Worm (Caenorhabditis elegans) whole organism, L2 larva: ENCODE data around the gene Y82E9BR.20.
A peak's percentile ranks its signal among the peaks of the same experiment; 100 is the strongest.

Source experiments
- C34F6.9 ChIP-seq: fragments of 150-350 bp; optimal IDR thresholded peaks from 2 replicates; lab custom pipeline; 2014; ENCODE audit warnings: missing biosample characterization, missing genetic modification characterization
- F13H6.1 ChIP-seq: sonication (generic microtip); optimal IDR thresholded peaks from 2 replicates; lab custom pipeline; 2016; ENCODE audit warnings: missing genetic modification characterization, missing compliant biosample characterization
- R02D3.7 ChIP-seq: fragments of 150-350 bp; optimal IDR thresholded peaks from 2 replicates; lab custom pipeline; 2014; ENCODE audit warnings: missing biosample characterization, missing genetic modification characterization
- Y55F3AM.14 ChIP-seq: fragments of 200-800 bp; sonication (Bioruptor generic); optimal IDR thresholded peaks from 2 replicates; lab custom pipeline; 2018; ENCODE audit warnings: mild to moderate bottlenecking, missing genetic modification characterization, missing compliant biosample characterization
- ZK546.5 ChIP-seq: sonication (generic microtip); optimal IDR thresholded peaks from 2 replicates; lab custom pipeline; 2017; ENCODE audit warnings: missing biosample characterization, missing genetic modification characterization
- alr-1 ChIP-seq: fragments of 150-350 bp; optimal IDR thresholded peaks from 2 replicates; lab custom pipeline; 2014; ENCODE audit warnings: missing biosample characterization, missing genetic modification characterization
- aly-2 ChIP-seq: fragments of 150-350 bp; optimal IDR thresholded peaks from 2 replicates; lab custom pipeline; 2014; ENCODE audit warnings: missing biosample characterization, missing genetic modification characterization
- ama-1 ChIP-seq: fragments of 150-350 bp; optimal IDR thresholded peaks from 2 replicates; lab custom pipeline; 2018; ENCODE audit warnings: inconsistent platforms
- blmp-1 ChIP-seq: sonication (generic microtip); optimal IDR thresholded peaks from 2 replicates; lab custom pipeline; 2017; ENCODE audit warnings: missing genetic modification characterization, mild to moderate bottlenecking, missing compliant biosample characterization, antibody characterized with exemption, moderate library complexity; ENCODE audit not compliant: insufficient read depth
- ceh-16 ChIP-seq: fragments of 150-350 bp; optimal IDR thresholded peaks from 2 replicates; lab custom pipeline; 2014; ENCODE audit warnings: missing biosample characterization, missing genetic modification characterization
- ceh-82 ChIP-seq: fragments of 150-350 bp; optimal IDR thresholded peaks from 2 replicates; lab custom pipeline; 2014; ENCODE audit warnings: missing biosample characterization, missing genetic modification characterization
- crh-2 ChIP-seq: sonication (generic microtip); optimal IDR thresholded peaks from 2 replicates; lab custom pipeline; 2017; ENCODE audit warnings: missing biosample characterization, missing genetic modification characterization
- dmd-4 ChIP-seq: sonication (generic microtip); optimal IDR thresholded peaks from 2 replicates; lab custom pipeline; 2017; ENCODE audit warnings: missing biosample characterization, missing genetic modification characterization
- egl-27 ChIP-seq: sonication (generic microtip); optimal IDR thresholded peaks from 3 replicates; lab custom pipeline; 2017; ENCODE audit warnings: missing biosample characterization, missing genetic modification reagents, missing genetic modification characterization
- elt-1 ChIP-seq: fragments of 150-350 bp; optimal IDR thresholded peaks from 2 replicates; lab custom pipeline; 2014; ENCODE audit warnings: missing biosample characterization, missing genetic modification characterization
- elt-3 ChIP-seq: sonication (generic microtip); optimal IDR thresholded peaks from 2 replicates; lab custom pipeline; 2017; ENCODE audit warnings: missing biosample characterization, missing genetic modification characterization
- fos-1 ChIP-seq: fragments of 150-350 bp; optimal IDR thresholded peaks from 2 replicates; lab custom pipeline; 2014; ENCODE audit warnings: missing biosample characterization, missing genetic modification characterization
- gmeb-1 ChIP-seq: fragments of 150-350 bp; optimal IDR thresholded peaks from 2 replicates; lab custom pipeline; 2014; ENCODE audit warnings: missing biosample characterization, missing genetic modification characterization
- lin-11 ChIP-seq: fragments of 150-350 bp; sonication (generic microtip); optimal IDR thresholded peaks from 2 replicates; lab custom pipeline; 2014; ENCODE audit warnings: missing biosample characterization, missing genetic modification characterization, inconsistent platforms, mixed read lengths
- lin-13 ChIP-seq: fragments of 150-350 bp; optimal IDR thresholded peaks from 2 replicates; lab custom pipeline; 2014; ENCODE audit warnings: missing biosample characterization, missing genetic modification reagents, missing genetic modification characterization
- lin-39 ChIP-seq: fragments of 150-350 bp; optimal IDR thresholded peaks from 2 replicates; lab custom pipeline; 2014; ENCODE audit warnings: missing biosample characterization, missing genetic modification reagents, missing genetic modification characterization
- lsy-2 ChIP-seq, 2 experiments: fragments of 150-350 bp in 1 of 2; sonication (generic microtip) in 1 of 2; optimal IDR thresholded peaks; 2 replicates each; lab custom pipeline; 2014 to 2017; ENCODE audit warnings: missing biosample characterization in 2 of 2, missing genetic modification characterization in 2 of 2
- mab-5 ChIP-seq: fragments of 150-350 bp; optimal IDR thresholded peaks from 2 replicates; lab custom pipeline; 2014; ENCODE audit warnings: missing biosample characterization, missing genetic modification characterization
- mbf-1 ChIP-seq: sonication (generic microtip); optimal IDR thresholded peaks from 2 replicates; lab custom pipeline; 2017; ENCODE audit warnings: missing biosample characterization, missing genetic modification characterization
- mdl-1 ChIP-seq, 2 experiments: fragments of 150-350 bp in 1 of 2; sonication (generic microtip) in 1 of 2; optimal IDR thresholded peaks; 2 replicates each; lab custom pipeline; 2017; ENCODE audit warnings: missing biosample characterization in 2 of 2, missing genetic modification characterization in 2 of 2
- nhr-10 ChIP-seq: sonication (generic microtip); optimal IDR thresholded peaks from 2 replicates; lab custom pipeline; 2017; ENCODE audit warnings: missing biosample characterization, missing genetic modification characterization
- nhr-11 ChIP-seq: fragments of 150-350 bp; optimal IDR thresholded peaks from 2 replicates; lab custom pipeline; 2014; ENCODE audit warnings: missing biosample characterization, missing genetic modification characterization
- nhr-12 ChIP-seq: fragments of 150-350 bp; optimal IDR thresholded peaks from 2 replicates; lab custom pipeline; 2014; ENCODE audit warnings: missing biosample characterization, missing genetic modification characterization
- nhr-129 ChIP-seq: fragments of 150-350 bp; optimal IDR thresholded peaks from 2 replicates; lab custom pipeline; 2014; ENCODE audit warnings: missing biosample characterization, missing genetic modification characterization
- nhr-21 ChIP-seq: fragments of 150-350 bp; optimal IDR thresholded peaks from 2 replicates; lab custom pipeline; 2014; ENCODE audit warnings: missing biosample characterization, missing genetic modification characterization
- nhr-23 ChIP-seq: fragments of 150-350 bp; optimal IDR thresholded peaks from 2 replicates; lab custom pipeline; 2014; ENCODE audit warnings: missing biosample characterization, missing genetic modification reagents, missing genetic modification characterization
- nhr-237 ChIP-seq: fragments of 150-350 bp; optimal IDR thresholded peaks from 2 replicates; lab custom pipeline; 2014; ENCODE audit warnings: missing biosample characterization, missing genetic modification characterization
- nhr-25 ChIP-seq: fragments of 150-350 bp; sonication (generic microtip); optimal IDR thresholded peaks from 3 replicates; lab custom pipeline; 2014; ENCODE audit warnings: missing biosample characterization, missing genetic modification characterization
- nhr-6 ChIP-seq: fragments of 150-350 bp; optimal IDR thresholded peaks from 2 replicates; lab custom pipeline; 2014; ENCODE audit warnings: missing biosample characterization, missing genetic modification characterization
- nhr-77 ChIP-seq: fragments of 150-350 bp; optimal IDR thresholded peaks from 2 replicates; lab custom pipeline; 2014; ENCODE audit warnings: missing biosample characterization, missing genetic modification characterization
- peb-1 ChIP-seq: fragments of 150-350 bp; optimal IDR thresholded peaks from 2 replicates; lab custom pipeline; 2014; ENCODE audit warnings: missing biosample characterization, missing genetic modification characterization
- sem-4 ChIP-seq: fragments of 150-350 bp; optimal IDR thresholded peaks from 2 replicates; lab custom pipeline; 2014; ENCODE audit warnings: missing biosample characterization, missing genetic modification reagents, missing genetic modification characterization
- skn-1 ChIP-seq: sonication (generic microtip); optimal IDR thresholded peaks from 2 replicates; lab custom pipeline; 2017; ENCODE audit warnings: missing biosample characterization, missing genetic modification characterization
- sma-3 ChIP-seq: sonication (generic microtip); optimal IDR thresholded peaks from 2 replicates; lab custom pipeline; 2016; ENCODE audit warnings: missing genetic modification reagents, missing genetic modification characterization, missing compliant biosample characterization
- sma-9 ChIP-seq, 2 experiments: fragments of 150-350 bp in 1 of 2; sonication (generic microtip) in 1 of 2; optimal IDR thresholded peaks; 2 replicates each; lab custom pipeline; 2014 to 2016; ENCODE audit warnings: missing genetic modification characterization in 2 of 2, mild to moderate bottlenecking in 1 of 2, missing biosample characterization in 1 of 2, missing compliant biosample characterization in 1 of 2, missing genetic modification reagents in 1 of 2, moderate library complexity in 1 of 2
- snpc-4 ChIP-seq: fragments of 150-350 bp; optimal IDR thresholded peaks from 2 replicates; lab custom pipeline; 2014; ENCODE audit warnings: missing biosample characterization, missing genetic modification characterization
- unc-39 ChIP-seq: fragments of 150-350 bp; optimal IDR thresholded peaks from 2 replicates; lab custom pipeline; 2014; ENCODE audit warnings: missing biosample characterization, missing genetic modification characterization
- unc-55 ChIP-seq: fragments of 150-350 bp; sonication (generic microtip); optimal IDR thresholded peaks from 3 replicates; lab custom pipeline; 2014; ENCODE audit warnings: missing biosample characterization, missing genetic modification reagents, missing genetic modification characterization
- unc-62 ChIP-seq: fragments of 150-350 bp; optimal IDR thresholded peaks from 2 replicates; lab custom pipeline; 2014; ENCODE audit warnings: missing biosample characterization, missing genetic modification reagents, missing genetic modification characterization
- zag-1 ChIP-seq: fragments of 150-350 bp; optimal IDR thresholded peaks from 2 replicates; lab custom pipeline; 2014; ENCODE audit warnings: missing biosample characterization, missing genetic modification characterization
- ztf-1 ChIP-seq: fragments of 200-800 bp; sonication (Bioruptor generic); conservative IDR thresholded peaks from 2 replicates; pipeline ENCODE4 v1.3.6; 2022; ENCODE audit warnings: missing genetic modification characterization, missing compliant biosample characterization
- ztf-11 ChIP-seq: sonication (generic microtip); optimal IDR thresholded peaks from 2 replicates; lab custom pipeline; 2017; ENCODE audit warnings: missing biosample characterization, missing genetic modification characterization
- ztf-4 ChIP-seq: fragments of 150-350 bp; optimal IDR thresholded peaks from 2 replicates; lab custom pipeline; 2014; ENCODE audit warnings: missing biosample characterization, missing genetic modification characterization

Gene Y82E9BR.20

ce11 chrIII:1419700-1420356 is 45.6 kb downstream of the Y82E9BR.20 start:
- TF ChIP-seq blmp-1 (tag; lab: Kevin White, UChicago) (no peak), sma-3 (GFP tag; lab: Kevin White, UChicago) (peak; percentile 70), nhr-11 (tag; lab: Kevin White, UChicago) (peak; percentile 61), ztf-1 (GFP tag; lab: Robert Waterston, UW) (0 out of 2 replicates have a peak, but pooled peaks have one; percentile 68), snpc-4 (no peak), lsy-2 (tag; optimal IDR thresholded peaks at IDR 0.05; lab: Kevin White, UChicago) (peak; percentile 73 to 83), sma-9 (GFP tag; optimal IDR thresholded peaks at IDR 0.05; lab: Kevin White, UChicago) (peak; percentile 54), sma-9 (tag; optimal IDR thresholded peaks at IDR 0.05; lab: Kevin White, UChicago) (no peak), unc-55 (GFP tag; lab: Kevin White, UChicago) (peak; percentile 38), elt-3 (tag; lab: Kevin White, UChicago) (no peak), nhr-6 (peak; percentile 42), fos-1 (tag; lab: Kevin White, UChicago) (peak; percentile 61), sem-4 (tag; lab: Kevin White, UChicago) (peak; percentile 45), lin-13 (GFP tag; lab: Kevin White, UChicago) (peak; percentile 88), nhr-25 (tag; lab: Kevin White, UChicago) (peak; percentile 59), aly-2 (tag; lab: Kevin White, UChicago) (peak; percentile 49), peb-1 (tag; lab: Kevin White, UChicago) (no peak), ceh-16 (tag; lab: Kevin White, UChicago) (peak; percentile 13), ama-1 (lab: Kevin White, UChicago) (peak; percentile 90), unc-62 (no peak), ztf-4 (tag; lab: Kevin White, UChicago) (peak; percentile 82), nhr-21 (tag; lab: Kevin White, UChicago) (peak; percentile 74), Y55F3AM.14 (GFP tag; lab: Kevin White, UChicago) (peak; percentile 79), skn-1 (tag; lab: Kevin White, UChicago) (no peak), nhr-237 (tag; lab: Kevin White, UChicago) (peak; percentile 68), C34F6.9 (tag; lab: Kevin White, UChicago) (peak; percentile 9), F13H6.1 (tag; lab: Kevin White, UChicago) (peak; percentile 24), nhr-12 (tag; lab: Kevin White, UChicago) (no peak), mab-5 (tag; lab: Kevin White, UChicago) (no peak), unc-39 (tag; lab: Kevin White, UChicago) (no peak), egl-27 (tag; lab: Kevin White, UChicago) (no peak), ZK546.5 (tag; lab: Kevin White, UChicago) (peak; percentile 76), lin-39 (tag; lab: Kevin White, UChicago) (no peak), nhr-23 (tag; lab: Kevin White, UChicago) (no peak), gmeb-1 (peak; percentile 28), mbf-1 (tag; lab: Kevin White, UChicago) (peak; percentile 18), ztf-11 (no peak), nhr-77 (tag; lab: Kevin White, UChicago) (peak; percentile 58), lin-11 (tag; lab: Kevin White, UChicago) (no peak), crh-2 (tag; lab: Kevin White, UChicago) (peak; percentile 65), nhr-129 (tag; lab: Kevin White, UChicago) (peak; percentile 49), zag-1 (tag; lab: Kevin White, UChicago) (no peak), dmd-4 (tag; lab: Kevin White, UChicago) (no peak), R02D3.7 (tag; lab: Kevin White, UChicago) (no peak), alr-1 (tag; lab: Kevin White, UChicago) (no peak), nhr-10 (tag; lab: Kevin White, UChicago) (no peak), elt-1 (tag; lab: Kevin White, UChicago) (no peak), ceh-82 (tag; lab: Kevin White, UChicago) (no peak), mdl-1 (tag; optimal IDR thresholded peaks at IDR 0.05; lab: Kevin White, UChicago) (no peak)
- TF ChIP-seq, all 48 proteins: peak for 26
